Fruit fly (Drosophila melanogaster) whole organism, pupa: ENCODE data around the gene Pgant2.
A peak's percentile ranks its signal among the peaks of the same experiment; 100 is the strongest.

Experiments used
- CG10348 ChIP-seq: fragments of 200-800 bp; sonication (Bioruptor generic); IDR thresholded peaks from 2 replicates; pipeline ENCODE4 v1.3.6; 2022; ENCODE audit warnings: missing biosample characterization, missing genetic modification characterization
- CG12605 ChIP-seq: fragments of 200-800 bp; sonication (Bioruptor generic); IDR thresholded peaks from 2 replicates; pipeline ENCODE4 v1.3.6; 2022; ENCODE audit warnings: missing biosample characterization, missing genetic modification characterization
- CG13204 ChIP-seq: fragments of 200-800 bp; sonication (Bioruptor generic); optimal IDR thresholded peaks from 2 replicates; lab custom pipeline; 2018; ENCODE audit warnings: missing biosample characterization, mild to moderate bottlenecking, missing genetic modification characterization, moderate library complexity
- CG14655 ChIP-seq: fragments of 200-800 bp; sonication (Bioruptor generic); optimal IDR thresholded peaks from 3 replicates; lab custom pipeline; 2017; ENCODE audit warnings: mild to moderate bottlenecking, missing biosample characterization, missing genetic modification reagents, missing genetic modification characterization
- CG15710 ChIP-seq: fragments of 200-800 bp; sonication (Bioruptor generic); optimal IDR thresholded peaks from 2 replicates; lab custom pipeline; 2018; ENCODE audit warnings: missing biosample characterization, mild to moderate bottlenecking, missing genetic modification characterization, moderate library complexity
- CG17806 ChIP-seq: fragments of 200-800 bp; sonication (Bioruptor generic); optimal IDR thresholded peaks from 2 replicates; lab custom pipeline; 2018; ENCODE audit warnings: missing biosample characterization, mild to moderate bottlenecking, missing genetic modification characterization, moderate library complexity
- CG32121 ChIP-seq: fragments of 200-800 bp; sonication (Bioruptor generic); IDR thresholded peaks from 2 replicates; pipeline ENCODE4 v1.3.6; 2022; ENCODE audit warnings: missing biosample characterization, missing genetic modification characterization
- CG34367 ChIP-seq: fragments of 200-800 bp; sonication (Bioruptor generic); optimal IDR thresholded peaks from 2 replicates; lab custom pipeline; 2018; ENCODE audit warnings: missing biosample characterization, mild to moderate bottlenecking, missing genetic modification characterization
- CG4496 ChIP-seq: fragments of 200-800 bp; sonication (Bioruptor generic); IDR thresholded peaks from 3 replicates; pipeline ENCODE4 v1.3.6; 2022; ENCODE audit warnings: missing biosample characterization, missing genetic modification characterization
- CG8159 ChIP-seq: fragments of 200-800 bp; sonication (Bioruptor generic); optimal IDR thresholded peaks from 3 replicates; lab custom pipeline; 2018; ENCODE audit warnings: missing biosample characterization, mild to moderate bottlenecking, missing genetic modification characterization, moderate library complexity
- CG8301 ChIP-seq: fragments of 200-800 bp; sonication (Bioruptor generic); optimal IDR thresholded peaks from 2 replicates; lab custom pipeline; 2018; ENCODE audit warnings: missing biosample characterization, mild to moderate bottlenecking, missing genetic modification characterization
- CG9948 ChIP-seq: fragments of 200-800 bp; sonication (Bioruptor generic); optimal IDR thresholded peaks from 2 replicates; lab custom pipeline; 2018; ENCODE audit warnings: missing biosample characterization, mild to moderate bottlenecking, missing genetic modification characterization, moderate library complexity
- D1 ChIP-seq: fragments of 200-800 bp; sonication (Bioruptor generic); optimal IDR thresholded peaks from 2 replicates; lab custom pipeline; 2018; ENCODE audit warnings: missing biosample characterization, mild to moderate bottlenecking, missing genetic modification characterization, moderate library complexity
- EcR ChIP-seq: fragments of 200-800 bp; sonication (Bioruptor generic); optimal IDR thresholded peaks from 3 replicates; lab custom pipeline; 2019; ENCODE audit warnings: missing biosample characterization, missing genetic modification characterization, mild to moderate bottlenecking, moderate library complexity, missing genetic modification reagents
- Ets98B ChIP-seq: fragments of 200-800 bp; sonication (Bioruptor generic); IDR thresholded peaks from 2 replicates; pipeline ENCODE4 v1.3.6; 2022; ENCODE audit warnings: missing biosample characterization, missing genetic modification characterization
- Pif1A ChIP-seq: fragments of 200-800 bp; sonication (Bioruptor generic); optimal IDR thresholded peaks from 3 replicates; lab custom pipeline; 2016; ENCODE audit warnings: missing biosample characterization, missing genetic modification characterization
- Pif1B ChIP-seq: fragments of 200-800 bp; sonication (Bioruptor generic); optimal IDR thresholded peaks from 3 replicates; lab custom pipeline; 2016; ENCODE audit warnings: missing biosample characterization, missing genetic modification characterization
- Snoo ChIP-seq: fragments of 200-800 bp; sonication (Bioruptor generic); optimal IDR thresholded peaks from 3 replicates; lab custom pipeline; 2017; ENCODE audit warnings: missing biosample characterization, mild to moderate bottlenecking, missing genetic modification characterization, inconsistent platforms
- fd96Ca ChIP-seq: fragments of 200-800 bp; sonication (Bioruptor generic); IDR thresholded peaks from 3 replicates; pipeline ENCODE4 v1.3.6; 2022; ENCODE audit warnings: missing biosample characterization, missing genetic modification characterization
- gl ChIP-seq: fragments of 200-800 bp; sonication (Bioruptor generic); optimal IDR thresholded peaks from 2 replicates; lab custom pipeline; 2018; ENCODE audit warnings: missing biosample characterization, mild to moderate bottlenecking, missing genetic modification characterization
- rn ChIP-seq: fragments of 200-800 bp; sonication (Bioruptor generic); IDR thresholded peaks from 2 replicates; pipeline ENCODE4 v1.3.6; 2022; ENCODE audit warnings: missing biosample characterization, missing genetic modification characterization

The Pgant2 gene

DNA sequence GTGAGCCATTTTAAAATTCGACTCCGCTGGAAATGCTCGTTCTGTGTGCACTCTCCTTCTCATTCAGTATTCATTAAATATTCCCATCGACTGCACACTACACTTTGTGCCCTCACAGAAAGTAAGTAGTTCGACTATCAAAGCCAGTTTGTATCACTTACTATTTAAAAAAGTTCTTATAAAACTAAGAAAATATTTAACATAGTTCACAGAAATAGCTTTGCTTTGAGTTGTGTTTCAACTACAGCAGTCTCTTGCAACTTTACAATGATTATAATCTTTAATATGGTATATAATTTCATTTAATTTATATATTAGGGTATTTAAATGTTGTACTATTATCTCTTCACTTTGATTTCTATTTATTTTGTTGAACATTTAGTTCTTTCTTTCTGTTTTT lies 13.0 kb upstream of the Pgant2 start:
- TF ChIP-seq CG13204 (GFP tag; lab: Kevin White, UChicago) (no peak), CG14655 (peak; percentile 21)

DNA sequence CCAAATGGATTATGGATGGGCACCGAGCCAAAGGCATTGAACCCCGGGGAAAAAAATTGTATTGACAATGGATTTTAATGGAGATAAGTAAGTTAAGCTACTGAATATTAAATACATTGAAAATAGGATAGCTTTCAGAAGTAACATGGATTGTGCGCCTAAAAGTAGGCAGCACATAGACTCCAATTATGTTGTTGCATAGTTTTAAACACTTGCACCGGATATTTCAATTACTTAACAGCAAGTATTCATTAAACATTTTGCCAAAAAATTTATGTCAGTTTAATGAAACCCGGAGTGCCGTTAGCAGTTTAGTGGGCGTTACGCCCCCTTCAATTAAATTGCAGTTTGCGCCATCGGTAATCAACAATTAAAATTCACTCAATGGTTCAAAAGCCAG lies 11.6 kb upstream of the Pgant2 start:
- TF ChIP-seq CG9948 (tag; lab: Kevin White, UChicago) (no peak), CG13204 (GFP tag; lab: Kevin White, UChicago) (no peak), rn (GFP tag; lab: Robert Waterston, UW) (no peak), Pif1A (GFP tag; lab: Kevin White, UChicago) (no peak), CG8301 (tag; lab: Kevin White, UChicago) (no peak), CG34367 (tag; lab: Kevin White, UChicago) (no peak), Ets98B (no peak), Snoo (tag; lab: Kevin White, UChicago) (no peak), gl (no peak), CG8159 (tag; lab: Kevin White, UChicago) (no peak), CG17806 (tag; lab: Kevin White, UChicago) (no peak), Pif1B (GFP tag; lab: Kevin White, UChicago) (no peak), CG12605 (GFP tag; lab: Robert Waterston, UW) (no peak), CG4496 (GFP tag; lab: Robert Waterston, UW) (no peak), fd96Ca (GFP tag; lab: Robert Waterston, UW) (no peak), CG10348 (no peak)
- TF ChIP-seq, all 21 proteins: peak for 0

DNA sequence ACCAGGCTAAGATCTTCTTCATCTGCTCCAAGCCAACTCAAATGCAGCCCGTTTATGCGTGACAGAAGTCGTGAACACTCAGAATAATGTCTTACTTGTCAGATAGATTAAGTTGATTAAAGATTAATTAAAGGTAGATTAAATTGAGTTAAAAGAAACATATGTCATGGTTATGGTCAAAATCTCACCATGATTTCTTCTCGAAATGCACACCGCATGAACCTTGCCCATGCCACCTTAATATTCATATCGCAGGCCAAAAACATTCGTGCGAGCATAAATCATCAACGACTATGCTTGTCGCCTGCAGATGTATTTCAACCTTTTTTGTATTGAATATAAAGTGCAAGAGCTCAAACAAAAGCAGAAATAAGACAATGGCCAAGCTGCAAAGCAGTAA lies 10.5 kb upstream of the Pgant2 start:
- TF ChIP-seq CG9948 (tag; lab: Kevin White, UChicago) (peak; percentile 80), CG8159 (tag; lab: Kevin White, UChicago) (peak; percentile 64), Pif1A (GFP tag; lab: Kevin White, UChicago) (peak; percentile 76), fd96Ca (GFP tag; lab: Robert Waterston, UW) (peak; percentile 90), gl (peak; percentile 46), CG4496 (GFP tag; lab: Robert Waterston, UW) (peak; percentile 91), CG17806 (tag; lab: Kevin White, UChicago) (peak; percentile 66), Pif1B (GFP tag; lab: Kevin White, UChicago) (peak; percentile 78), Snoo (tag; lab: Kevin White, UChicago) (peak; percentile 74), CG12605 (GFP tag; lab: Robert Waterston, UW) (peak; percentile 94), CG15710 (tag; lab: Kevin White, UChicago) (peak; percentile 88), D1 (tag; lab: Kevin White, UChicago) (no peak), CG10348 (no peak), CG13204 (GFP tag; lab: Kevin White, UChicago) (peak; percentile 73), CG8301 (tag; lab: Kevin White, UChicago) (peak; percentile 89), Ets98B (peak; percentile 88), EcR (no peak), CG32121 (peak; percentile 87), CG14655 (peak; percentile 88), rn (GFP tag; lab: Robert Waterston, UW) (peak; percentile 37; the same call in 1 of the 2 replicates), CG34367 (tag; lab: Kevin White, UChicago) (peak; percentile 61)
- TF ChIP-seq, all 21 proteins: peak for 18

DNA sequence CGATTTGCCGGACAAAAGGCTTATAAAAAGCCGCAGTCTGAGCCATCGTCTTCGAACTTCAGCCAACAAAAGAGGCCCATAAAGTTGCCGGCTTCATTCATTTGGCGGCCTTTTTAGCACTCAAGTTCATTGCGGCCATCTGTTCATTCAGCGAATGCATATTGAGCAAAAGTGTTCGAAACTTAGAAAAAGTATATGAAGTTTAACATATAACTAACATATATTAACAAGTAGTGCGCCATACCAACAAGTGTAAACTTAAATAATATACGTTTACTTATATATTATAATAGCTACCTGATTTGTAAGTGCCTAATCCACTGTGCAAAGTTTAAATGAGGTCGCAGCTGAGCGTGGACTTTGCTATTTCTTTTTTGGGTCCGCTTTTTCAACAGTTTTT lies 9.8 kb upstream of the Pgant2 start:
- TF ChIP-seq CG17806 (tag; lab: Kevin White, UChicago), result no peak
- peak; percentile 22 for TF ChIP-seq CG8301 (tag; lab: Kevin White, UChicago)
- TF ChIP-seq CG9948 (tag; lab: Kevin White, UChicago), result peak; percentile 25
- no peak for TF ChIP-seq fd96Ca (GFP tag; lab: Robert Waterston, UW)
- TF ChIP-seq rn (GFP tag; lab: Robert Waterston, UW), result 0 out of 2 replicates have a peak, but pooled peaks have one; percentile 20
- TF ChIP-seq Snoo (tag; lab: Kevin White, UChicago), result no peak
- peak; percentile 30 for TF ChIP-seq Pif1A (GFP tag; lab: Kevin White, UChicago)
- peak; percentile 13; the same call in 1 of the 2 replicates for TF ChIP-seq CG32121
- no peak for TF ChIP-seq CG10348
- TF ChIP-seq CG14655, result peak; percentile 24
- no peak for TF ChIP-seq Pif1B (GFP tag; lab: Kevin White, UChicago)
- peak; percentile 47 for TF ChIP-seq CG12605 (GFP tag; lab: Robert Waterston, UW)
- TF ChIP-seq CG4496 (GFP tag; lab: Robert Waterston, UW), result peak; percentile 39; the same call in 2 of the 3 replicates

DNA sequence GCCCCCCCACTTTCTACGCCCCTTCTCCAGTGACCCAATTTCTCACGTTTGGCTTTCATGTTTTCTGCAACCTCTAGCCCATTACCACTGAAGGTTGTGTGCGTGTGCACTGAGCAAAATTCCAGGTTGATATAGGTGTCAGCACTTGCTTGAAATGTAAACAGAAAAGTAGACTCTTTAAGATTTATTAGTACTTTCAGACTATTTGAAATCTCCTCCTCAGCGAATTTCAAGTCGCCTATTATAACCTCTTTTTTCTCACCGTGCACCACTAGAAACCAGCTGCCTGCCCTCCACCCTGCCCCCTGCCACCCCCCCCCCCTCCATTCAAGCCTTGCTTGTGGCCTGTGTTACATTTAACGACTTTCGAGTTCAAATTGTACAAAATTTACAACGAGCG lies 8.6 kb upstream of the Pgant2 start:
- TF ChIP-seq CG10348 (no peak), CG17806 (tag; lab: Kevin White, UChicago) (no peak), D1 (tag; lab: Kevin White, UChicago) (no peak), fd96Ca (GFP tag; lab: Robert Waterston, UW) (peak; percentile 65; the same call in 2 of the 3 replicates), Pif1A (GFP tag; lab: Kevin White, UChicago) (no peak), Pif1B (GFP tag; lab: Kevin White, UChicago) (no peak), CG4496 (GFP tag; lab: Robert Waterston, UW) (peak; percentile 72; the same call in 2 of the 3 replicates), CG13204 (GFP tag; lab: Kevin White, UChicago) (no peak), CG32121 (peak; percentile 64; the same call in 1 of the 2 replicates), CG9948 (tag; lab: Kevin White, UChicago) (peak; percentile 7), CG8301 (tag; lab: Kevin White, UChicago) (peak; percentile 3), EcR (no peak), CG14655 (peak; percentile 17), Ets98B (peak; percentile 56), CG8159 (tag; lab: Kevin White, UChicago) (no peak), gl (no peak), CG15710 (tag; lab: Kevin White, UChicago) (no peak)
